Worm (Caenorhabditis elegans) whole organism, midembryonic: ENCODE results near the gene C07E3.4.

Source experiments
- T22C8.4 ChIP-seq: fragments of 200-800 bp; sonication (Bioruptor generic); IDR thresholded peaks from 2 replicates; pipeline ENCODE4 v1.3.6; 2022; ENCODE audit warnings: missing genetic modification characterization, missing compliant biosample characterization
- cog-1 ChIP-seq: sonication (generic microtip); optimal IDR thresholded peaks from 2 replicates; lab custom pipeline; 2016; ENCODE audit warnings: missing genetic modification characterization, missing compliant biosample characterization
- flt-1 ChIP-seq: fragments of 200-800 bp; sonication (Bioruptor generic); IDR thresholded peaks from 2 replicates; pipeline ENCODE4 v1.3.6; 2022; ENCODE audit warnings: missing genetic modification characterization, missing compliant biosample characterization
- klf-2 ChIP-seq: fragments of 200-800 bp; sonication (Bioruptor generic); conservative IDR thresholded peaks from 2 replicates; pipeline ENCODE4 v1.3.6; 2022; ENCODE audit warnings: missing genetic modification reagents, missing genetic modification characterization, missing compliant biosample characterization
- med-1 ChIP-seq: sonication (generic microtip); optimal IDR thresholded peaks from 2 replicates; lab custom pipeline; 2017; ENCODE audit warnings: missing genetic modification characterization, mild to moderate bottlenecking, missing compliant biosample characterization, antibody characterized with exemption, missing genetic modification reagents; ENCODE audit not compliant: insufficient read depth
- ref-1 ChIP-seq: fragments of 200-800 bp; sonication (Bioruptor generic); conservative IDR thresholded peaks from 2 replicates; pipeline ENCODE4 v1.3.6; 2022; ENCODE audit warnings: missing genetic modification reagents, missing genetic modification characterization, missing compliant biosample characterization
- tab-1 ChIP-seq: fragments of 200-800 bp; sonication (Bioruptor generic); IDR thresholded peaks from 2 replicates; pipeline ENCODE4 v1.3.6; 2022; ENCODE audit warnings: missing genetic modification characterization, missing compliant biosample characterization
- ztf-23 ChIP-seq: fragments of 200-800 bp; sonication (Bioruptor generic); IDR thresholded peaks from 2 replicates; pipeline ENCODE4 v1.3.6; 2022; ENCODE audit warnings: missing genetic modification reagents, missing genetic modification characterization, missing compliant biosample characterization
- ztf-29 ChIP-seq: fragments of 200-800 bp; sonication (Bioruptor generic); IDR thresholded peaks from 2 replicates; pipeline ENCODE4 v1.3.6; 2022; ENCODE audit warnings: missing genetic modification reagents, missing genetic modification characterization, missing compliant biosample characterization

The C07E3.4 gene

ce11 chrII:10349915-10350314, 10.7 kb upstream of the C07E3.4 start, which contains the start of gene stip-1:
TSS of gene stip-1 (minus strand) at chrII:10350012.
- TF ChIP-seq ztf-29 (GFP tag; lab: Robert Waterston, UW), result no peak
- no peak for TF ChIP-seq cog-1 (tag; lab: Kevin White, UChicago)
- TF ChIP-seq ztf-23 (GFP tag; lab: Robert Waterston, UW), result no peak
- TF ChIP-seq klf-2 (GFP tag; lab: Robert Waterston, UW), result no peak
- TF ChIP-seq ref-1 (GFP tag; lab: Robert Waterston, UW), result no peak
- no peak for TF ChIP-seq flt-1 (GFP tag; lab: Robert Waterston, UW)
- TF ChIP-seq T22C8.4 (GFP tag; lab: Robert Waterston, UW), result no peak
- TF ChIP-seq tab-1 (GFP tag; lab: Robert Waterston, UW), result no peak

- TF ChIP-seq ztf-23 (GFP tag; lab: Robert Waterston, UW) (no peak), klf-2 (GFP tag; lab: Robert Waterston, UW) (no peak), ref-1 (GFP tag; lab: Robert Waterston, UW) (no peak), tab-1 (GFP tag; lab: Robert Waterston, UW) (no peak), cog-1 (tag; lab: Kevin White, UChicago) (no peak)
Observed at ce11 chrII:10350487-10350886, 10.1 kb upstream of the C07E3.4 start, which contains the start of gene C07E3.9. TSS of gene C07E3.9 (plus strand) at chrII:10350756.

DNA sequence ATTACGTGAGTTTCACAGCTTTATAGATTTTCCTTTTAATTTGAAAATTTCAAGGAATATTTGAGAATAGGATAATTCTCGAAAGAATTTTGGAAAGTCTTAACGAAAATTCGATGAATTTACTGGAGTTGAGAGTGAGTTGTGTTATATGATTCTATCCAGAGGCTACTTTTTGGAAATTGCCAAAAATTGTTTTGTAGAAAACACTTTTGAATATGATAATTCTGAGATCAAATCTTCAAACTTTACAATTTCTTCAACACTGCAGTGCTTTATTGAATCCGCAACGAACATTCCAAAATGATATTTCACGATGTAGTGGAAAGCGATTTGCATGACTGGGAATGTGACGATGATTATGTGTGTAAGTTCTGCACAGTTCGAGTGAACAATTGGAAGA, 8.6 kb upstream of the C07E3.4 start, which contains the start of gene C07E3.8:
Gene C07E3.8, plus strand, starts transcription at position 301 of the 400 bp plus-strand sequence.
- no peak for TF ChIP-seq ztf-23 (GFP tag; lab: Robert Waterston, UW)
- no peak for TF ChIP-seq tab-1 (GFP tag; lab: Robert Waterston, UW)
- no peak for TF ChIP-seq cog-1 (tag; lab: Kevin White, UChicago)
- no peak for TF ChIP-seq ref-1 (GFP tag; lab: Robert Waterston, UW)
- TF ChIP-seq flt-1 (GFP tag; lab: Robert Waterston, UW), result no peak

ce11 chrII:10357468-10358007, 3.0 kb upstream of the C07E3.4 start, which contains the start of gene C07E3.3:
TSS of gene C07E3.3 (minus strand) at chrII:10357518.
- TF ChIP-seq med-1 (GFP tag; lab: Kevin White, UChicago) (no peak), tab-1 (GFP tag; lab: Robert Waterston, UW) (no peak), ref-1 (GFP tag; lab: Robert Waterston, UW) (no peak), flt-1 (GFP tag; lab: Robert Waterston, UW) (no peak), ztf-29 (GFP tag; lab: Robert Waterston, UW) (no peak), T22C8.4 (GFP tag; lab: Robert Waterston, UW) (no peak), ztf-23 (GFP tag; lab: Robert Waterston, UW) (no peak), klf-2 (GFP tag; lab: Robert Waterston, UW) (no peak), cog-1 (tag; lab: Kevin White, UChicago) (no peak)

DNA sequence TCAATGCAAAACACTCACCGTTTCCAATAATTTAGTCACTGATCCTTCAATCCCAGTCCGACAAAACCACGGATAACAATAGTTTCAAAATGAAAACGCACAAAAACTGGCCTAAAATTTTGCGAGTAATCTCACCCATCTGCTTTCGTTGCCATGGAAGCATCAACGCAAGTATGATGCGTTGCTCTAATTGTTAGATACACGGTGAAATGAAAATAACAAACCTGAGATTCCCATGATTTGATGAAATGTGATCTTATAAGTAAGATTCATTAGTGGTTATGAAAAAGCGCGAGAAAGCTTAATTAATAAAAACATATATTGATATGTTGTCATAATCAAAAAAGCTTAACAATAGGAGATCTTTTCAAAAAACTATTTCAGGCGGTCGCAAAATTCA, 6.6 kb downstream of the C07E3.4 start, which contains the start of gene ceh-57:
Gene ceh-57, minus strand, starts transcription at position 95 of the 400 bp plus-strand sequence.
- TF ChIP-seq cog-1 (tag; lab: Kevin White, UChicago) (no peak), flt-1 (GFP tag; lab: Robert Waterston, UW) (no peak), klf-2 (GFP tag; lab: Robert Waterston, UW) (no peak), ztf-29 (GFP tag; lab: Robert Waterston, UW) (no peak), med-1 (GFP tag; lab: Kevin White, UChicago) (no peak), T22C8.4 (GFP tag; lab: Robert Waterston, UW) (no peak), ref-1 (GFP tag; lab: Robert Waterston, UW) (no peak), ztf-23 (GFP tag; lab: Robert Waterston, UW) (no peak), tab-1 (GFP tag; lab: Robert Waterston, UW) (no peak)

DNA sequence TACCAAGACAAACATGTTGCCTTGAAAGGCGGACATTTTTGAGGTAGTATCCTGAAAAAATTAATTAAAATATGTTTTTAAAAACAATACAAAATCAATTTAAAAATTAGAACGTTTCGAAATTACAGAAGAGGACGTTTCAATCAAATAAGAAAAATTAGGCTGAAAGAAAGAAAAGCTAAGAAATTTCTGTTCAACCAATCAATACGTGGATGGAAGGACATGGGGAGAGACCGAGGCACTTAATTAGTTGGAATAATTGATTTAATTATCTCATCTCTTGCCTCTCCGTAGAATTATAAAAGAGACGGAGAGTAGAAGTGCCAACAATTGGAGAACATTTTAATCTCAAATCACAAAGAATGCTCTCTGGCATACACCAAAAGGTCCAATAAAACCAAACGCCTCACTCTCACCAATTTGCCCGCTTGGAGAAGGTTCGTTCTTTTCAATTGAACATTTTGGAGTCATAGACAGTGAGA, 9.0 kb downstream of the C07E3.4 start, which contains the start of gene ceh-58:
Gene ceh-58, minus strand, starts transcription at position 51 of the 482 bp plus-strand sequence.
- TF ChIP-seq tab-1 (GFP tag; lab: Robert Waterston, UW), result 0 out of 2 replicates have a peak, but pooled peaks have one; percentile 18
- TF ChIP-seq ztf-29 (GFP tag; lab: Robert Waterston, UW), result no peak
- no peak for TF ChIP-seq ref-1 (GFP tag; lab: Robert Waterston, UW)

DNA sequence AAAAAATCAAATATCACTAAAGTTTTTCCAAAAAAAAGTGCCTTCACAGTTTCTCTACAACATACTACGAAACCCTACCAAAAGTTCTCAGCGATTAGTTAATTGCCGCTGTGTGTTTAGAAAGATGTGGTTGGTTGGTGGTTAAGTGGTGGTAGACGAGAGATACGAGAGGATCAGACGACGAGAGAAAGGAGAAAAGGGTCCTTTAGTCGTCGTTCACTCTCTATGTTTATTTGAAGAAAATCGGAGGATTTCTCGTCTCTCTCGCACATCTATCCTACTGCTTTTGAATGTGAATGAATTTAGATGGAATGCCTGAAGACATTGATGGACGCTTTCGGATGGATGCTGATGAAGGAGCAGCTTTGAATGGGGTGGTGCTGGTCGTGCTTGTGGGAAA, 10.2 kb downstream of the C07E3.4 start:
- TF ChIP-seq cog-1 (tag; lab: Kevin White, UChicago) (no peak), med-1 (GFP tag; lab: Kevin White, UChicago) (no peak), ref-1 (GFP tag; lab: Robert Waterston, UW) (no peak), T22C8.4 (GFP tag; lab: Robert Waterston, UW) (no peak), tab-1 (GFP tag; lab: Robert Waterston, UW) (no peak), flt-1 (GFP tag; lab: Robert Waterston, UW) (no peak), ztf-23 (GFP tag; lab: Robert Waterston, UW) (no peak), ztf-29 (GFP tag; lab: Robert Waterston, UW) (no peak), klf-2 (GFP tag; lab: Robert Waterston, UW) (no peak)

ce11 chrII:10373016-10373415, 12.4 kb downstream of the C07E3.4 start:
- TF ChIP-seq ztf-29 (GFP tag; lab: Robert Waterston, UW), result no peak
- no peak for TF ChIP-seq ref-1 (GFP tag; lab: Robert Waterston, UW)
- TF ChIP-seq T22C8.4 (GFP tag; lab: Robert Waterston, UW), result no peak
- TF ChIP-seq ztf-23 (GFP tag; lab: Robert Waterston, UW), result no peak
- no peak for TF ChIP-seq klf-2 (GFP tag; lab: Robert Waterston, UW)
- TF ChIP-seq cog-1 (tag; lab: Kevin White, UChicago), result no peak
- no peak for TF ChIP-seq med-1 (GFP tag; lab: Kevin White, UChicago)
- no peak for TF ChIP-seq flt-1 (GFP tag; lab: Robert Waterston, UW)
- TF ChIP-seq tab-1 (GFP tag; lab: Robert Waterston, UW), result no peak
